Worm (Caenorhabditis elegans): ENCODE data around the gene srw-62.
A peak's percentile ranks its signal among the peaks of the same experiment; 100 is the strongest.

srw-62 gene

ce11 chrII:7866081-7866480 is 40.9 kb downstream of the srw-62 start:
- TF ChIP-seq spr-1 (tag; optimal IDR thresholded peaks at IDR 0.05) (no peak), snpc-4 (tag; optimal IDR thresholded peaks at IDR 0.05) (no peak), ctbp-1 (GFP tag; IDR thresholded peaks at IDR 0.05) (no peak), lim-7 (GFP tag; IDR thresholded peaks at IDR 0.05) (no peak), dve-1 (tag; optimal IDR thresholded peaks at IDR 0.05; ENCODE audit: insufficient read depth) (no peak), mep-1 (tag; optimal IDR thresholded peaks at IDR 0.05) (peak; percentile 12), jun-1 (tag; optimal IDR thresholded peaks at IDR 0.05) (no peak), lir-3 (tag; optimal IDR thresholded peaks at IDR 0.05) (no peak), ceh-20 (GFP tag; IDR thresholded peaks at IDR 0.05) (no peak), snpc-1.2 (GFP tag; IDR thresholded peaks at IDR 0.05) (no peak), T20F7.1 (GFP tag; optimal IDR thresholded peaks at IDR 0.05) (peak; percentile 20), nhr-28 (tag; optimal IDR thresholded peaks at IDR 0.05) (no peak), daf-12 (tag; optimal IDR thresholded peaks at IDR 0.05) (no peak), F10B5.3 (tag; optimal IDR thresholded peaks at IDR 0.05) (peak; percentile 9), unc-130 (GFP tag; optimal IDR thresholded peaks at IDR 0.05) (peak; percentile 40), daf-8 (GFP tag; IDR thresholded peaks at IDR 0.05) (no peak), arid-1 (GFP tag; conservative IDR thresholded peaks at IDR 0.05) (0 out of 2 replicates have a peak, but pooled peaks have one; percentile 11), dpl-1 (GFP tag; optimal IDR thresholded peaks at IDR 0.05) (no peak), lin-39 (tag; optimal IDR thresholded peaks at IDR 0.05) (no peak), zag-1 (tag; optimal IDR thresholded peaks at IDR 0.05) (no peak), zfp-3 (GFP tag; conservative IDR thresholded peaks at IDR 0.05) (no peak), zfp-2 (tag; optimal IDR thresholded peaks at IDR 0.05) (no peak), ZK337.2 (GFP tag; IDR thresholded peaks at IDR 0.05) (no peak), mdt-29 (GFP tag; IDR thresholded peaks at IDR 0.05) (no peak), nhr-102 (tag; optimal IDR thresholded peaks at IDR 0.05) (no peak), F44E2.7 (GFP tag; IDR thresholded peaks at IDR 0.05) (no peak), Y75B8A.6 (GFP tag; IDR thresholded peaks at IDR 0.05) (no peak), nhr-76 (tag; optimal IDR thresholded peaks at IDR 0.05) (no peak), duxl-1 (tag; optimal IDR thresholded peaks at IDR 0.05; ENCODE audit: poor library complexity) (peak; percentile 0), lin-15B (tag; optimal IDR thresholded peaks at IDR 0.05) (no peak), lin-38 (GFP tag; IDR thresholded peaks at IDR 0.05) (peak; percentile 46), mes-2 (tag; optimal IDR thresholded peaks at IDR 0.05; ENCODE audit: poor library complexity, severe bottlenecking) (no peak), ama-1 (optimal IDR thresholded peaks at IDR 0.05) (no peak), lin-13 (GFP tag; optimal IDR thresholded peaks at IDR 0.05) (no peak), Y105C5A.15 (GFP tag; IDR thresholded peaks at IDR 0.05) (peak; percentile 28; the same call in 1 of the 2 replicates), mxl-2 (GFP tag; conservative IDR thresholded peaks at IDR 0.05) (no peak), lin-1 (GFP tag; IDR thresholded peaks at IDR 0.05) (no peak), daf-16 (GFP tag; optimal IDR thresholded peaks at IDR 0.05) (peak in 1 of 2 experiments; percentile 33), daf-16 (tag; optimal IDR thresholded peaks at IDR 0.05) (no peak), ztf-11 (tag; optimal IDR thresholded peaks at IDR 0.05) (no peak), nhr-48 (tag; optimal IDR thresholded peaks at IDR 0.05) (no peak), lsy-2 (tag; optimal IDR thresholded peaks at IDR 0.05) (peak in 1 of 2 experiments; percentile 8), Y5F2A.4 (GFP tag; optimal IDR thresholded peaks at IDR 0.05) (no peak), unc-39 (tag; optimal IDR thresholded peaks at IDR 0.05) (no peak), hlh-30 (tag; optimal IDR thresholded peaks at IDR 0.05; ENCODE audit: insufficient read depth) (no peak), madf-5 (GFP tag; IDR thresholded peaks at IDR 0.05) (no peak), unc-62 (GFP tag; optimal IDR thresholded peaks at IDR 0.05 in 1 of 2) (no peak), unc-62 (tag; optimal IDR thresholded peaks at IDR 0.05) (no peak), fos-1 (tag; optimal IDR thresholded peaks at IDR 0.05) (no peak), egl-43 (GFP tag; IDR thresholded peaks at IDR 0.05) (no peak), D1046.2 (GFP tag; IDR thresholded peaks at IDR 0.05) (no peak), nhr-237 (tag; optimal IDR thresholded peaks at IDR 0.05) (no peak), spr-3 (GFP tag; optimal IDR thresholded peaks at IDR 0.05) (no peak)
